Worm (Caenorhabditis elegans): Measurements from ENCODE around the gene R155.3.

R155.3 gene

DNA sequence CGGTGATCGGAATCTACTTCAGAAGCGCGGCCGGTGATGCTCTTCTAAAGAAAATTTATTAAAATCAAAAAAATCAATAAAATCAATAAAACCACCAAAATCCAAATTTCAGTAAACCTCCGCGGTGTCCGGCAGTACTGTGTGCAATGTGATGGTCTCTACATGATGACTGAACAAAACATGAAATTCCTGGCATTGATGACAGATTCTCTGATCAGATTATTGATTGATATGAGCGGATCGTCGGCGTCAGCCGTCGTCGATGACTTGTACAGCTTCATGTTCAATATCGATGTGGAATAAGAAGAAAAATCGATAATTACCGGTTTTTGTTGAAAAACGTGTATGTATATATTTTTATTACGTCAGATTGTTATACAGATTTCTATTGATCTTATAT is 32.4 kb upstream of the R155.3 start:
- no peak for TF ChIP-seq tbx-7 (tag; optimal IDR thresholded peaks at IDR 0.05)
- no peak for TF ChIP-seq hlh-30 (tag; optimal IDR thresholded peaks at IDR 0.05; ENCODE audit: insufficient read depth)
- no peak for TF ChIP-seq eyg-1 (tag; optimal IDR thresholded peaks at IDR 0.05)
- no peak for TF ChIP-seq ceh-24 (tag; optimal IDR thresholded peaks at IDR 0.05)
- TF ChIP-seq nfya-1 (tag; optimal IDR thresholded peaks at IDR 0.05) = no peak
- no peak for TF ChIP-seq lim-6 (tag; optimal IDR thresholded peaks at IDR 0.05)
- no peak for TF ChIP-seq hlh-15 (tag; optimal IDR thresholded peaks at IDR 0.05)
- no peak for TF ChIP-seq pat-9 (tag; optimal IDR thresholded peaks at IDR 0.05)
- TF ChIP-seq unc-3 (GFP tag; conservative IDR thresholded peaks at IDR 0.05) = no peak
- no peak for TF ChIP-seq unc-3 (tag; optimal IDR thresholded peaks at IDR 0.05)
- TF ChIP-seq mec-3 (tag; optimal IDR thresholded peaks at IDR 0.05; ENCODE audit: borderline replicate concordance) = no peak
- TF ChIP-seq lin-11 (tag; optimal IDR thresholded peaks at IDR 0.05) = no peak
- no peak for TF ChIP-seq sdc-2 (tag; optimal IDR thresholded peaks at IDR 0.05)
- TF ChIP-seq elt-4 (tag; optimal IDR thresholded peaks at IDR 0.05) = no peak
- TF ChIP-seq ets-4 (tag; optimal IDR thresholded peaks at IDR 0.05) = no peak
- TF ChIP-seq tbx-2 (tag; optimal IDR thresholded peaks at IDR 0.05) = no peak

DNA sequence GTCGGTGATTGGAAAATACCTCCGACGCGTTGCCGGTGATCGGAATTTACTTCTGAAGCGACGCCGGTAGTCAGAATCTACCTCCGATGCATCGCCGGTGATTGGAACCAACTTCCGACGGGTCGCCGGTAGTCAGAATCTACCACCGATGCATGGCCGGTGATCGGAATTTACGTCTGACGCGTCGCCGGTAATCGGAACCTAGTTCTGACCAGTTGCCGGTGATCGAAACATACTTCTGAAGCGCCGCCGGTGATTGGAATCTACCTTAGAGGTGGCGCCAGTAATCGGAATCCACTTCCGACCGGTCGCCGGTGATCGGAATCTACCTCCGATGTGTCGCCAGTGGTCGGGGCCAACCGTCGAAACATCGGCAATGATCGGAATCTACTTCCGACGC is 31.8 kb upstream of the R155.3 start:
- TF ChIP-seq hlh-30 (tag; optimal IDR thresholded peaks at IDR 0.05; ENCODE audit: insufficient read depth) (no peak), hlh-6 (tag; optimal IDR thresholded peaks at IDR 0.05) (no peak), ahr-1 (tag; optimal IDR thresholded peaks at IDR 0.05) (no peak), pat-9 (tag; optimal IDR thresholded peaks at IDR 0.05) (no peak), eyg-1 (tag; optimal IDR thresholded peaks at IDR 0.05) (no peak), pqm-1 (tag; optimal IDR thresholded peaks at IDR 0.05) (no peak), elt-2 (tag; optimal IDR thresholded peaks at IDR 0.05) (no peak), ceh-24 (tag; optimal IDR thresholded peaks at IDR 0.05) (no peak), pros-1 (tag; optimal IDR thresholded peaks at IDR 0.05) (no peak), ttx-3 (tag; optimal IDR thresholded peaks at IDR 0.05) (no peak), hlh-8 (tag; optimal IDR thresholded peaks at IDR 0.05) (no peak), pha-4 (tag; optimal IDR thresholded peaks at IDR 0.05) (no peak), ceh-34 (tag; optimal IDR thresholded peaks at IDR 0.05) (no peak), ets-4 (tag; optimal IDR thresholded peaks at IDR 0.05) (no peak), K02D7.2 (tag; optimal IDR thresholded peaks at IDR 0.05) (no peak), dve-1 (tag; optimal IDR thresholded peaks at IDR 0.05) (no peak), tbx-7 (tag; optimal IDR thresholded peaks at IDR 0.05) (no peak), C38D4.7 (GFP tag; optimal IDR thresholded peaks at IDR 0.05) (no peak)

DNA sequence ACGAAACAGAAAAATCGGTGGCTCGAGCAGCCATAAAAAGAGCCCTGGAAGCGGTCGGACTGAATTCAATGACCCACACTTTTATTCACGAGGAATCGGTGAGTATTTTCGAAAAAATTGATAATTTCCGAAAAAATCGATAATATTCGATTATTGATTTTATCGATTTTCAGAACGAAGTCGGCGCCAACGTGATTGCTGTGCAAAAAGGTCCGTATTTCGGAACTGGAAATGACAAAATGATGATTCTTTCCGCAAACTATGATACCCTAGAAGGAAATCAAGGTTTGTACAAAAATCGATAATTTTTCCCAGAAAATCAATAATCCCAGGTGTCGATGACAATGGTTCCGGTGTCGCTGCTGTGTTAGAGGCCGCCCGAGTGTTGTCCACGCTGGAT is 30.4 kb upstream of the R155.3 start:
- TF ChIP-seq madf-2 (tag; optimal IDR thresholded peaks at IDR 0.05) (no peak), ceh-48 (tag; optimal IDR thresholded peaks at IDR 0.05) (peak; percentile 15), ceh-45 (GFP tag; IDR thresholded peaks at IDR 0.05) (no peak)

DNA sequence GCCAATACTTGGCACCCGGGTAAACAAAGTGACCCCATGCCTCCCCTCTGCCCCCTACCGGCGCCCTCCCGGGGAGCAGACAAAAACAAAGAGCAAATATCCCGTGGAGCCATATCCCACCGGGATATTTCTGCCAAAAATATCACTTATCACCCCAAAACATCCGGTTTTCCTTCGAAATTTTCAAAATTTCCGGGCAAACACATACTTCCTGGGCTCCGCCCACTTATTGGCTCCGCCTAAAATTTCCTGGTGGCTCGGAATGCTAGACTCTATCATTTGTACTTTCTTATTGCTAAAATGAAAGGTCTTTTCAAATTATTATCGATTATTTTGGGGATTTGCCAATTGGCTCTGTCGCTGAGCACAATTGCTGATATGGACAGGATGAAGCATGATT is 29.2 kb upstream of the R155.3 start, which contains the start of gene Y39A3B.1:
Gene Y39A3B.1, plus strand, starts transcription at position 301 of the 400 bp plus-strand sequence.
- TF ChIP-seq dmd-4 (tag; optimal IDR thresholded peaks at IDR 0.05; ENCODE audit: borderline replicate concordance) = no peak
- TF ChIP-seq ceh-31 (tag; optimal IDR thresholded peaks at IDR 0.05) = no peak
- no peak for TF ChIP-seq pros-1 (tag; optimal IDR thresholded peaks at IDR 0.05)
- TF ChIP-seq ceh-14 (tag; optimal IDR thresholded peaks at IDR 0.05) = no peak
- TF ChIP-seq pax-1 (tag; optimal IDR thresholded peaks at IDR 0.05) = no peak
- no peak for TF ChIP-seq unc-55 (GFP tag; optimal IDR thresholded peaks at IDR 0.05)
- TF ChIP-seq lim-6 (tag; optimal IDR thresholded peaks at IDR 0.05) = no peak
- no peak for TF ChIP-seq hlh-30 (tag; optimal IDR thresholded peaks at IDR 0.05; ENCODE audit: insufficient read depth)
- no peak for TF ChIP-seq unc-42 (tag; optimal IDR thresholded peaks at IDR 0.05)
- no peak for TF ChIP-seq hlh-6 (tag; optimal IDR thresholded peaks at IDR 0.05)
- TF ChIP-seq hlh-8 (tag; optimal IDR thresholded peaks at IDR 0.05) = no peak
- no peak for TF ChIP-seq nfya-1 (tag; optimal IDR thresholded peaks at IDR 0.05)
- TF ChIP-seq nhr-11 (tag; optimal IDR thresholded peaks at IDR 0.05) = no peak
- TF ChIP-seq K09A11.1 (tag; optimal IDR thresholded peaks at IDR 0.05; ENCODE audit: insufficient read depth) = no peak
- TF ChIP-seq pqm-1 (tag; optimal IDR thresholded peaks at IDR 0.05) = no peak
- TF ChIP-seq eyg-1 (tag; optimal IDR thresholded peaks at IDR 0.05) = no peak
- no peak for TF ChIP-seq tbx-2 (tag; optimal IDR thresholded peaks at IDR 0.05)

Data from whole organism, late embryonic.